Fruit fly (Drosophila melanogaster) whole organism, pupa: ENCODE results near the gene CG4456.

Source experiments
- CG10348 ChIP-seq: fragments of 200-800 bp; sonication (Bioruptor generic); IDR thresholded peaks from 2 replicates; pipeline ENCODE4 v1.3.6; 2022; ENCODE audit warnings: missing biosample characterization, missing genetic modification characterization
- CG12605 ChIP-seq: fragments of 200-800 bp; sonication (Bioruptor generic); IDR thresholded peaks from 2 replicates; pipeline ENCODE4 v1.3.6; 2022; ENCODE audit warnings: missing biosample characterization, missing genetic modification characterization
- CG14655 ChIP-seq: fragments of 200-800 bp; sonication (Bioruptor generic); optimal IDR thresholded peaks from 3 replicates; lab custom pipeline; 2017; ENCODE audit warnings: mild to moderate bottlenecking, missing biosample characterization, missing genetic modification reagents, missing genetic modification characterization
- CG15710 ChIP-seq: fragments of 200-800 bp; sonication (Bioruptor generic); optimal IDR thresholded peaks from 2 replicates; lab custom pipeline; 2018; ENCODE audit warnings: missing biosample characterization, mild to moderate bottlenecking, missing genetic modification characterization, moderate library complexity
- CG32121 ChIP-seq: fragments of 200-800 bp; sonication (Bioruptor generic); IDR thresholded peaks from 2 replicates; pipeline ENCODE4 v1.3.6; 2022; ENCODE audit warnings: missing biosample characterization, missing genetic modification characterization
- CG8301 ChIP-seq: fragments of 200-800 bp; sonication (Bioruptor generic); optimal IDR thresholded peaks from 2 replicates; lab custom pipeline; 2018; ENCODE audit warnings: missing biosample characterization, mild to moderate bottlenecking, missing genetic modification characterization
- D1 ChIP-seq: fragments of 200-800 bp; sonication (Bioruptor generic); optimal IDR thresholded peaks from 2 replicates; lab custom pipeline; 2018; ENCODE audit warnings: missing biosample characterization, mild to moderate bottlenecking, missing genetic modification characterization, moderate library complexity
- EcR ChIP-seq: fragments of 200-800 bp; sonication (Bioruptor generic); optimal IDR thresholded peaks from 3 replicates; lab custom pipeline; 2019; ENCODE audit warnings: missing biosample characterization, missing genetic modification characterization, mild to moderate bottlenecking, moderate library complexity, missing genetic modification reagents
- Ets98B ChIP-seq: fragments of 200-800 bp; sonication (Bioruptor generic); IDR thresholded peaks from 2 replicates; pipeline ENCODE4 v1.3.6; 2022; ENCODE audit warnings: missing biosample characterization, missing genetic modification characterization
- Pif1A ChIP-seq: fragments of 200-800 bp; sonication (Bioruptor generic); optimal IDR thresholded peaks from 3 replicates; lab custom pipeline; 2016; ENCODE audit warnings: missing biosample characterization, missing genetic modification characterization
- fd96Ca ChIP-seq: fragments of 200-800 bp; sonication (Bioruptor generic); IDR thresholded peaks from 3 replicates; pipeline ENCODE4 v1.3.6; 2022; ENCODE audit warnings: missing biosample characterization, missing genetic modification characterization
- gl ChIP-seq: fragments of 200-800 bp; sonication (Bioruptor generic); optimal IDR thresholded peaks from 2 replicates; lab custom pipeline; 2018; ENCODE audit warnings: missing biosample characterization, mild to moderate bottlenecking, missing genetic modification characterization
- rn ChIP-seq: fragments of 200-800 bp; sonication (Bioruptor generic); IDR thresholded peaks from 2 replicates; pipeline ENCODE4 v1.3.6; 2022; ENCODE audit warnings: missing biosample characterization, missing genetic modification characterization

DNA sequence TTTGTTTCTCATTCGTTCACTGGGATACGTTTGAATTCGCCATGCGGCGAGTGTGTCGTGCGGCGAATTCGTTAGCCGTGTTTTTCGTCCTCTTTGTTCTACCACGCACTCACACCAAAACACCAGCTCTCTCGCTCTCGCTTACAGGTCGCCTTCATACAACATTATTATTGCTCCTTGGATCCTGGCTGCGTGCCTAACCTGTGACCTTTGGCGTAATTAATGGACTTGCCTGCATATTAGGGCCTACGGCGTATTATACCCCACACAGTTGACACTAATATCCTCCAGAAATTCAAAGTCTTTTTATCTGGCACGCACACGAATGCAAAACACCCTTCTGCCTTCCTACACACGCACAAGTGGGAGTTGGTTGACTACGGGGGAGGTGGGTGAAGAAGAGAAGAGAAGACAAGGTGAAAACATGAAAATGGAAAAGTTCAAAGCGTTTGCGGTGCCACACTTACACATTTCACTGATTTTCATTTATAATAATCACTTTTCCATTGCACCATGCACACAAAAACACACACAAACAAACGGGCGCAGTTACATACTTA lies 37.6 kb downstream of the CG4456 start:
- no peak for TF ChIP-seq EcR
- TF ChIP-seq rn: no peak
- no peak for TF ChIP-seq CG14655 (GFP tag; lab: Kevin White, UChicago)
- no peak for TF ChIP-seq CG15710 (tag; lab: Kevin White, UChicago)
- TF ChIP-seq gl (tag; lab: Kevin White, UChicago): no peak
- TF ChIP-seq CG10348 (GFP tag; lab: Robert Waterston, UW): no peak
- no peak for TF ChIP-seq CG32121
- no peak for TF ChIP-seq CG8301
- TF ChIP-seq CG12605: no peak
- TF ChIP-seq fd96Ca: no peak
- TF ChIP-seq D1 (tag; lab: Kevin White, UChicago): no peak
- TF ChIP-seq Ets98B (GFP tag; lab: Robert Waterston, UW): no peak
- TF ChIP-seq Pif1A: no peak
